Worm (Caenorhabditis elegans) whole organism, midembryonic: ENCODE measurements around the gene B0454.8.

ENCODE experiments used
- T22C8.4 ChIP-seq: fragments of 200-800 bp; sonication (Bioruptor generic); IDR thresholded peaks from 2 replicates; pipeline ENCODE4 v1.3.6; 2022; ENCODE audit warnings: missing genetic modification characterization, missing compliant biosample characterization
- cog-1 ChIP-seq: sonication (generic microtip); optimal IDR thresholded peaks from 2 replicates; lab custom pipeline; 2016; ENCODE audit warnings: missing genetic modification characterization, missing compliant biosample characterization
- klf-2 ChIP-seq: fragments of 200-800 bp; sonication (Bioruptor generic); conservative IDR thresholded peaks from 2 replicates; pipeline ENCODE4 v1.3.6; 2022; ENCODE audit warnings: missing genetic modification reagents, missing genetic modification characterization, missing compliant biosample characterization
- tab-1 ChIP-seq: fragments of 200-800 bp; sonication (Bioruptor generic); IDR thresholded peaks from 2 replicates; pipeline ENCODE4 v1.3.6; 2022; ENCODE audit warnings: missing genetic modification characterization, missing compliant biosample characterization
- ztf-23 ChIP-seq: fragments of 200-800 bp; sonication (Bioruptor generic); IDR thresholded peaks from 2 replicates; pipeline ENCODE4 v1.3.6; 2022; ENCODE audit warnings: missing genetic modification reagents, missing genetic modification characterization, missing compliant biosample characterization

- TF ChIP-seq ztf-23 (GFP tag; lab: Robert Waterston, UW) (no peak), tab-1 (GFP tag; lab: Robert Waterston, UW) (no peak), klf-2 (no peak), cog-1 (tag; lab: Kevin White, UChicago) (no peak), T22C8.4 (GFP tag; lab: Robert Waterston, UW) (no peak)
Measured at ce11 chrII:3014196-3014849, 28.9 kb downstream of the B0454.8 start, which contains the start of gene C41H7.2.
